Worm (Caenorhabditis elegans) whole organism, late embryonic: ENCODE measurements around the gene sel-5.

Experiments
- ahr-1 ChIP-seq: sonication (generic microtip); optimal IDR thresholded peaks from 2 replicates; lab custom pipeline; 2016; ENCODE audit warnings: missing genetic modification characterization, missing compliant biosample characterization
- ama-1 ChIP-seq: fragments of 150-350 bp; optimal IDR thresholded peaks from 2 replicates; lab custom pipeline; 2014
- ceh-22 ChIP-seq: sonication (generic microtip); optimal IDR thresholded peaks from 2 replicates; lab custom pipeline; 2017; ENCODE audit warnings: missing biosample characterization, missing genetic modification characterization
- ceh-6 ChIP-seq: fragments of 200-800 bp; sonication (Bioruptor generic); optimal IDR thresholded peaks from 2 replicates; lab custom pipeline; 2018; ENCODE audit warnings: mild to moderate bottlenecking, missing genetic modification characterization, missing compliant biosample characterization
- elt-2 ChIP-seq: sonication (generic microtip); optimal IDR thresholded peaks from 2 replicates; lab custom pipeline; 2016; ENCODE audit warnings: missing genetic modification reagents, missing genetic modification characterization, missing compliant biosample characterization
- nhr-11 ChIP-seq: fragments of 150-350 bp; optimal IDR thresholded peaks from 2 replicates; lab custom pipeline; 2014; ENCODE audit warnings: missing biosample characterization, missing genetic modification characterization
- npax-4 ChIP-seq: sonication (generic microtip); optimal IDR thresholded peaks from 2 replicates; lab custom pipeline; 2016; ENCODE audit warnings: missing genetic modification characterization, missing compliant biosample characterization
- tbx-2 ChIP-seq: sonication (generic microtip); optimal IDR thresholded peaks from 2 replicates; lab custom pipeline; 2016; ENCODE audit warnings: missing genetic modification characterization, missing compliant biosample characterization
- unc-86 ChIP-seq: sonication (generic microtip); optimal IDR thresholded peaks from 2 replicates; lab custom pipeline; 2016; ENCODE audit warnings: missing genetic modification characterization, missing compliant biosample characterization

DNA sequence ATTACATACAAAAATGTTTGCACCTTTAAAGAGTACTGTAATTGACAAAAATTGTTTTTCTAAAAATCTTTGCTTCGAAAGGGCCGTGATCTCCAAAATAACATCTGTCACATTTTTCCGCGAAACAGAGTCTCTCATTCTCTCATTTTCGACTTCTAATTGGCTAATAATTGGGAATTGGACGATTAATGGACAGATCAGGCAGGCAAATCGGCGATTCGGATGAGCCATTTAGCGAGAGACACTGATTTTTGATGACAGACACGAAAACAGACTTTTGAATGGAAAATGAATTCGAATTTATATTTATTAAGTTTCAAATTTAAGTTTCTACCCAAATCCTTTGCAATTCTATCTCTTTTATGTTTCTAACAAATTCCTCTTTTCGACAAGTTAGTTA lies 25.6 kb upstream of the sel-5 start:
- no peak for TF ChIP-seq tbx-2 (tag; lab: Kevin White, UChicago)
- TF ChIP-seq unc-86 (tag; lab: Kevin White, UChicago), result no peak
- TF ChIP-seq elt-2 (tag; lab: Kevin White, UChicago), result no peak
- no peak for TF ChIP-seq ahr-1 (tag; lab: Kevin White, UChicago)
- no peak for TF ChIP-seq ceh-6 (GFP tag; lab: Kevin White, UChicago)
- TF ChIP-seq npax-4 (tag; lab: Kevin White, UChicago), result no peak
- TF ChIP-seq nhr-11, result no peak
- no peak for TF ChIP-seq ama-1 (lab: Kevin White, UChicago)
- no peak for TF ChIP-seq ceh-22 (tag; lab: Kevin White, UChicago)
